In the genomic region with DNA sequence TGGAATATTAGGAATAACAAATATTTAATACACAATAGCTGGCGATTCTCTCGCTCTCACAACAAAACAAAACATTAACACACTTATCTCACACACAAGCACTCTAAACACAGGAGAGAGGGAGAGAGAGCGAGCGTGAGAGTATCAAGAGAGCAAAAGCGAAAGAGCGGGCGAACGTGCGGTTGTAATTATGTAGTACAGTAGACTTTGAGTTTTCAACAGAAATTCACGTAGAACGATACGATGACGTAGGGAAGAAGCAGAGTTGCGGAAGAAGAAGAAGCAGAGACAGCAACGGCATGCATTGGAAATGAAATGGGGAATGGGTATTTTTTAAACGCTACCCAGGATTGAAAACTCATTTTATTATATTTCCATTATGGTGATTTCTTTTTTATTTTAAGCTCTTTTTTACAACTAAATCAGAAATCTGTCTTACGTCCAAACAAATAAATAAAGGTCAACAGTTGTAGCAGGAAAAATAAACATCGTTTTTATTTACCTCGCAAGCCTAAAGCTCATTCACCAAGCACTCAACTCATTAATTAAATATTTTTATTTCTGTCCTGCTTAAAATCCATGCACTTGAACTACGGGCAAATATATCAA, we compare ENCODE assay signal across 6 fruit fly cellular contexts.
TF ChIP-seq lines count a peak whose summit lies in the region.

No protein-coding gene starts in this region.

- TF ChIP-seq CTCF in whole organism, embryonic (GFP tag; optimal IDR thresholded peaks at IDR 0.05; lab: Kevin White, UChicago) = no peak

TF ChIP-seq in whole organism, 6 proteins besides CTCF, POLR2A, EP300 and RAD21:
- TF ChIP-seq psq (optimal IDR thresholded peaks at IDR 0.05; lab: Kevin White, UChicago) (no peak), Dll (optimal IDR thresholded peaks at IDR 0.05; lab: Kevin White, UChicago) (peak; percentile 40)

TF ChIP-seq in whole organism, adult, 20 proteins besides CTCF, POLR2A, EP300 and RAD21:
- no peak for TF ChIP-seq CG7045 (GFP tag; optimal IDR thresholded peaks at IDR 0.05; lab: Kevin White, UChicago)
- TF ChIP-seq kay (GFP tag; lab: Kevin White, UChicago; ENCODE audit: borderline replicate concordance) = peak; percentile 25
- TF ChIP-seq CG33017 (tag; optimal IDR thresholded peaks at IDR 0.05; lab: Kevin White, UChicago) = no peak
- no peak for TF ChIP-seq ovo (GFP tag; optimal IDR thresholded peaks at IDR 0.05; lab: Kevin White, UChicago)
- no peak for TF ChIP-seq Mnt (GFP tag; optimal IDR thresholded peaks at IDR 0.05; lab: Kevin White, UChicago)
- no peak for TF ChIP-seq pad (GFP tag; optimal IDR thresholded peaks at IDR 0.05; lab: Kevin White, UChicago)
- TF ChIP-seq CG5204 (GFP tag; optimal IDR thresholded peaks at IDR 0.05; lab: Kevin White, UChicago) = no peak
- no peak for TF ChIP-seq CG11617 (GFP tag; optimal IDR thresholded peaks at IDR 0.05; lab: Kevin White, UChicago)
- no peak for TF ChIP-seq Clk (GFP tag; optimal IDR thresholded peaks at IDR 0.05; lab: Kevin White, UChicago)
- TF ChIP-seq Hr96 (GFP tag; optimal IDR thresholded peaks at IDR 0.05; lab: Kevin White, UChicago) = peak; percentile 10

TF ChIP-seq in whole organism, embryonic, 481 proteins besides CTCF, POLR2A, EP300 and RAD21 (continues in another document):
- TF ChIP-seq lola (GFP tag; optimal IDR thresholded peaks at IDR 0.05; lab: Kevin White, UChicago) (peak in 1 of 3 experiments; percentile 13), CG6254 (GFP tag; optimal IDR thresholded peaks at IDR 0.05; lab: Kevin White, UChicago) (no peak), shn (GFP tag; optimal IDR thresholded peaks at IDR 0.05; lab: Kevin White, UChicago) (no peak), CG10209 (GFP tag; optimal IDR thresholded peaks at IDR 0.05; lab: Kevin White, UChicago) (peak; percentile 2), CG7556 (GFP tag; optimal IDR thresholded peaks at IDR 0.05; lab: Kevin White, UChicago) (no peak), Scr (GFP tag; IDR thresholded peaks at IDR 0.05; lab: Robert Waterston, UW; ENCODE audit: partially characterized antibody) (no peak), Hmx (GFP tag; optimal IDR thresholded peaks at IDR 0.05; lab: Kevin White, UChicago) (no peak), CG15073 (GFP tag; optimal IDR thresholded peaks at IDR 0.05; lab: Kevin White, UChicago) (no peak), CG32772 (GFP tag; IDR thresholded peaks at IDR 0.05; lab: Robert Waterston, UW) (no peak), sna (GFP tag; IDR thresholded peaks at IDR 0.05; lab: Robert Waterston, UW; ENCODE audit: partially characterized antibody) (no peak), CG17912 (GFP tag; optimal IDR thresholded peaks at IDR 0.05; lab: Kevin White, UChicago) (no peak), E2f1 (GFP tag; IDR thresholded peaks at IDR 0.05; lab: Robert Waterston, UW) (no peak), CG16779 (GFP tag; IDR thresholded peaks at IDR 0.05; lab: Robert Waterston, UW) (no peak), yki (optimal IDR thresholded peaks at IDR 0.05; lab: Kevin White, UChicago) (peak; percentile 91), Blimp-1 (GFP tag; optimal IDR thresholded peaks at IDR 0.05; lab: Kevin White, UChicago) (peak; percentile 15), CG3065 (GFP tag; optimal IDR thresholded peaks at IDR 0.05; lab: Kevin White, UChicago) (no peak), CkIIα-i1 (GFP tag; IDR thresholded peaks at IDR 0.05; lab: Robert Waterston, UW) (no peak), CG12391 (tag; optimal IDR thresholded peaks at IDR 0.05; lab: Kevin White, UChicago) (peak; percentile 24)

TF ChIP-seq in whole organism, prepupa, 60 proteins besides CTCF, POLR2A, EP300 and RAD21 (continues in another document):
- no peak for TF ChIP-seq fd85E (GFP tag; optimal IDR thresholded peaks at IDR 0.05; lab: Kevin White, UChicago)
- TF ChIP-seq CG10669 (GFP tag; optimal IDR thresholded peaks at IDR 0.05; lab: Kevin White, UChicago) = no peak
- TF ChIP-seq vri (GFP tag; optimal IDR thresholded peaks at IDR 0.05; lab: Kevin White, UChicago) = peak; percentile 18
- no peak for TF ChIP-seq Smox (GFP tag; optimal IDR thresholded peaks at IDR 0.05; lab: Kevin White, UChicago)
- peak; percentile 16 for TF ChIP-seq CG6808 (GFP tag; optimal IDR thresholded peaks at IDR 0.05; lab: Kevin White, UChicago)
- no peak; the same call in 2 of the 3 replicates for TF ChIP-seq CG6163 (GFP tag; IDR thresholded peaks at IDR 0.05; lab: Robert Waterston, UW)
- TF ChIP-seq Hr38 (GFP tag; optimal IDR thresholded peaks at IDR 0.05; lab: Kevin White, UChicago) = no peak
- no peak for TF ChIP-seq fkh (GFP tag; optimal IDR thresholded peaks at IDR 0.05; lab: Kevin White, UChicago)
- TF ChIP-seq CG6854 (GFP tag; optimal IDR thresholded peaks at IDR 0.05; lab: Kevin White, UChicago) = peak; percentile 34
- peak; percentile 51 for TF ChIP-seq svp (GFP tag; lab: Kevin White, UChicago)
- no peak for TF ChIP-seq Hr39 (GFP tag; optimal IDR thresholded peaks at IDR 0.05; lab: Kevin White, UChicago)
- TF ChIP-seq cyc (GFP tag; optimal IDR thresholded peaks at IDR 0.05; lab: Kevin White, UChicago) = no peak
- TF ChIP-seq Ets96B (tag; optimal IDR thresholded peaks at IDR 0.05; lab: Kevin White, UChicago) = no peak
- TF ChIP-seq salr (GFP tag; optimal IDR thresholded peaks at IDR 0.05; lab: Kevin White, UChicago) = peak in 1 of 2 experiments; percentile 14
- TF ChIP-seq Sox14 (GFP tag; optimal IDR thresholded peaks at IDR 0.05; lab: Kevin White, UChicago) = no peak
- TF ChIP-seq Sox15 (GFP tag; optimal IDR thresholded peaks at IDR 0.05; lab: Kevin White, UChicago) = no peak
- no peak for TF ChIP-seq CG6276 (GFP tag; optimal IDR thresholded peaks at IDR 0.05; lab: Kevin White, UChicago)
- TF ChIP-seq OdsH (GFP tag; optimal IDR thresholded peaks at IDR 0.05; lab: Kevin White, UChicago) = no peak
- no peak for TF ChIP-seq CG3032 (tag; optimal IDR thresholded peaks at IDR 0.05; lab: Kevin White, UChicago)
- TF ChIP-seq Blimp-1 (GFP tag; optimal IDR thresholded peaks at IDR 0.05; lab: Kevin White, UChicago) = no peak

TF ChIP-seq in whole organism, pupa, 21 proteins besides CTCF, POLR2A, EP300 and RAD21:
- no peak for TF ChIP-seq fd96Ca (GFP tag; IDR thresholded peaks at IDR 0.05; lab: Robert Waterston, UW)
- TF ChIP-seq CG34367 (tag; optimal IDR thresholded peaks at IDR 0.05; lab: Kevin White, UChicago) = no peak
- peak; percentile 6; the same call in 1 of the 3 replicates for TF ChIP-seq CG4496 (GFP tag; IDR thresholded peaks at IDR 0.05; lab: Robert Waterston, UW)
- TF ChIP-seq Ets98B (GFP tag; IDR thresholded peaks at IDR 0.05; lab: Robert Waterston, UW) = peak; percentile 7; the same call in 1 of the 2 replicates
- TF ChIP-seq CG14655 (GFP tag; optimal IDR thresholded peaks at IDR 0.05; lab: Kevin White, UChicago) = no peak
- no peak for TF ChIP-seq CG17806 (tag; optimal IDR thresholded peaks at IDR 0.05; lab: Kevin White, UChicago)
- peak; percentile 6 for TF ChIP-seq gl (tag; optimal IDR thresholded peaks at IDR 0.05; lab: Kevin White, UChicago)
- TF ChIP-seq CG8159 (tag; optimal IDR thresholded peaks at IDR 0.05; lab: Kevin White, UChicago) = no peak
- no peak for TF ChIP-seq Pif1B (GFP tag; optimal IDR thresholded peaks at IDR 0.05; lab: Kevin White, UChicago)
- TF ChIP-seq CG12605 (GFP tag; IDR thresholded peaks at IDR 0.05; lab: Robert Waterston, UW) = peak; percentile 26
- no peak for TF ChIP-seq CG8301 (tag; optimal IDR thresholded peaks at IDR 0.05; lab: Kevin White, UChicago)
- no peak for TF ChIP-seq CG9948 (tag; optimal IDR thresholded peaks at IDR 0.05; lab: Kevin White, UChicago)
- no peak for TF ChIP-seq EcR (GFP tag; optimal IDR thresholded peaks at IDR 0.05; lab: Kevin White, UChicago)
- no peak for TF ChIP-seq CG10348 (GFP tag; IDR thresholded peaks at IDR 0.05; lab: Robert Waterston, UW)
- no peak for TF ChIP-seq D1 (tag; optimal IDR thresholded peaks at IDR 0.05; lab: Kevin White, UChicago)
- TF ChIP-seq rn (GFP tag; IDR thresholded peaks at IDR 0.05; lab: Robert Waterston, UW) = no peak
- no peak for TF ChIP-seq CG13204 (GFP tag; optimal IDR thresholded peaks at IDR 0.05; lab: Kevin White, UChicago)
- TF ChIP-seq CG32121 (GFP tag; IDR thresholded peaks at IDR 0.05; lab: Robert Waterston, UW) = no peak
- no peak for TF ChIP-seq CG15710 (tag; optimal IDR thresholded peaks at IDR 0.05; lab: Kevin White, UChicago)
- TF ChIP-seq Pif1A (GFP tag; optimal IDR thresholded peaks at IDR 0.05; lab: Kevin White, UChicago) = no peak
- no peak for TF ChIP-seq Snoo (tag; optimal IDR thresholded peaks at IDR 0.05; lab: Kevin White, UChicago)

TF ChIP-seq in whole organism, wandering third instar larva, 38 proteins besides CTCF, POLR2A, EP300 and RAD21:
- no peak for TF ChIP-seq Jra (GFP tag; optimal IDR thresholded peaks at IDR 0.05; lab: Kevin White, UChicago)
- TF ChIP-seq Dif (GFP tag; optimal IDR thresholded peaks at IDR 0.05; lab: Kevin White, UChicago; ENCODE audit: partially characterized antibody) = peak; percentile 92
- TF ChIP-seq dmrt93B (GFP tag; optimal IDR thresholded peaks at IDR 0.05; lab: Kevin White, UChicago) = no peak
- TF ChIP-seq Abd-B (GFP tag; optimal IDR thresholded peaks at IDR 0.05; lab: Kevin White, UChicago) = no peak
- TF ChIP-seq Vsx2 (GFP tag; optimal IDR thresholded peaks at IDR 0.05; lab: Kevin White, UChicago; ENCODE audit: partially characterized antibody) = peak; percentile 74
- TF ChIP-seq HLH106 (tag; optimal IDR thresholded peaks at IDR 0.05; lab: Kevin White, UChicago) = no peak
- peak; percentile 95 to 96 for TF ChIP-seq dl (GFP tag; optimal IDR thresholded peaks at IDR 0.05; lab: Kevin White, UChicago; ENCODE audit: insufficient read depth in 1 of 2, partially characterized antibody in 2 of 2)
- TF ChIP-seq CG32264 (GFP tag; optimal IDR thresholded peaks at IDR 0.05; lab: Kevin White, UChicago) = no peak
- peak; percentile 43 for TF ChIP-seq Hr83 (GFP tag; optimal IDR thresholded peaks at IDR 0.05; lab: Kevin White, UChicago; ENCODE audit: poor library complexity, severe bottlenecking)
